Worm (Caenorhabditis elegans) whole organism, L4/young adult: ENCODE measurements around the gene F35A5.1.

Experiments used
- W03F9.2 ChIP-seq: fragments of 150-350 bp; optimal IDR thresholded peaks from 2 replicates; lab custom pipeline; 2014; ENCODE audit warnings: missing biosample characterization, missing genetic modification characterization
- dao-5 ChIP-seq: sonication (generic microtip); optimal IDR thresholded peaks from 2 replicates; lab custom pipeline; 2016; ENCODE audit warnings: missing genotype, missing genetic modification characterization, moderate library complexity, missing compliant biosample characterization
- him-1 ChIP-seq: sonication (generic microtip); optimal IDR thresholded peaks from 2 replicates; lab custom pipeline; 2016; ENCODE audit warnings: missing genotype, missing genetic modification reagents, missing genetic modification characterization, missing compliant biosample characterization

DNA sequence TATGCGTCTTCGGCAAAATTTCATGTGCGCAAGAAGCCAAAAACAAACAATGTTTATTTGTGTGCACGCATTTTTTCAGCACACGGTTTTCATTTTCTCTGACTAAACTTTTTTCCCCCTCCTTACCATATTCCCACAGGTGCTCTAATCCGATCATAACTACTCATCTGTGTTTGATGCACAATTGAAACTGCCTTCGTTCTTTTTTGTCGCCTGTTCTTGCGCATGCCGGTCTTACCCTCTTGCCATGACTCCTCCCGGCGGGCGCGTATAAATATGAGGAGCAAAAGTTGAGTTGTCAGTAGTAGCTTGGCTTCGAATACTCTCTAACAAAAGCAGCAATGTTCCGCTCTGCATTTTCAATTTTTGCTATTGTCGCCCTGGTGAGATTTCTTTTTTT, 9.4 kb upstream of the F35A5.1 start, which contains the start of gene abu-10:
- no peak for TF ChIP-seq W03F9.2 (tag; lab: Kevin White, UChicago)
- TF ChIP-seq dao-5 (tag; lab: Kevin White, UChicago), result no peak
- TF ChIP-seq him-1 (tag; lab: Kevin White, UChicago), result no peak
